Fruit fly (Drosophila melanogaster): ENCODE results near the gene CG2201.

The CG2201 gene

DNA sequence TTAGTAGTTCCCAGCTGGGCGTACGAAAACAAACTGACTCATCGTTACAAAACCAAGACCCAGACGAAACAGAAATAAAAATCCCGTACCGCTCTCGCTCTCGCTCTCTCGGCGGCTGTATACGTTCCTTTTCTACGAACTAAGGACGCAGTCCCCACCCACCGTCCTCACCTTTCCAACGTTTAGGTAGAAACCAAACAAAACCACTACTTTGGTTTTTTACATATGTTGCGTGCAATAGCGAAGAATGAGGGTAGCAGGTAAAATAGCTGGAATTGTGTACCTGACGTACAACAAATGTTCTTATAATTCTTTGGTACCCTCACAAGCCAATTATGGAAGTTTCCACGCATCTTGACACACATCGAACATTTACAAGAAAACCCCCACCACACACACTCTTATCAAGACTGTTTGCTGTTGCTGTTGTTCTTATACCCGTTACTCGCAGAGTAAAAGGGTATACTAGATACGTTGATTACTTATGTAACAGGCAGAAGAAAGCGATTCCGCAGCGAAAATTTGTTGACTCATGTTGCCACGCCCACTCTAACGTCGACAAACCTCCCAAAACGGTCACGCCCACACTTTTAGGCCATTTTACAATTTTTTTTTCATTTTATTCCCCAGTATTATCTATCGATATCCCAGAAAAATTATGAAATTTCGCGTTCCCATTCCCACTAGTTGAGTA lies 5.0 kb downstream of the CG2201 start (continued):
- TF ChIP-seq CG16815 (GFP tag; optimal IDR thresholded peaks at IDR 0.05) (peak; percentile 18), CG15479 (GFP tag; optimal IDR thresholded peaks at IDR 0.05) (peak; percentile 99), gcm2 (GFP tag; optimal IDR thresholded peaks at IDR 0.05) (no peak), sna (GFP tag; IDR thresholded peaks at IDR 0.05; ENCODE audit: partially characterized antibody) (no peak), pzg (GFP tag; optimal IDR thresholded peaks at IDR 0.05) (no peak), CG34224 (GFP tag; IDR thresholded peaks at IDR 0.05; ENCODE audit: partially characterized antibody) (no peak), CG3163 (GFP tag; optimal IDR thresholded peaks at IDR 0.05) (peak; percentile 18), B-H1 (GFP tag; IDR thresholded peaks at IDR 0.05) (no peak), row (GFP tag; IDR thresholded peaks at IDR 0.05) (peak; percentile 82), pan (optimal IDR thresholded peaks at IDR 0.05) (peak in 1 of 2 experiments; percentile 66), pan (GFP tag; optimal IDR thresholded peaks at IDR 0.05 in 1 of 2, IDR thresholded peaks at IDR 0.05 in 1 of 2) (peak in 1 of 2 experiments; percentile 36), Atf6 (GFP tag; IDR thresholded peaks at IDR 0.05) (peak; percentile 55), CG4730 (GFP tag; IDR thresholded peaks at IDR 0.05) (no peak), CG12071 (GFP tag; optimal IDR thresholded peaks at IDR 0.05) (no peak), CG13775 (GFP tag; optimal IDR thresholded peaks at IDR 0.05) (peak; percentile 49), CG11398 (GFP tag; optimal IDR thresholded peaks at IDR 0.05) (no peak), rib (GFP tag; IDR thresholded peaks at IDR 0.05) (peak; percentile 57; the same call in 1 of the 2 replicates), pb (GFP tag; optimal IDR thresholded peaks at IDR 0.05) (no peak), CG4404 (GFP tag; IDR thresholded peaks at IDR 0.05) (no peak), ro (GFP tag; IDR thresholded peaks at IDR 0.05) (no peak), chinmo (GFP tag; IDR thresholded peaks at IDR 0.05; ENCODE audit: partially characterized antibody) (0 out of 4 replicates have a peak, but pooled peaks have one; percentile 53), CrebB (tag; optimal IDR thresholded peaks at IDR 0.05) (peak; percentile 42), nerfin-1 (tag; optimal IDR thresholded peaks at IDR 0.05) (no peak), Doc2 (GFP tag; IDR thresholded peaks at IDR 0.05) (no peak), gt (GFP tag; IDR thresholded peaks at IDR 0.05) (no peak), CG3065 (GFP tag; optimal IDR thresholded peaks at IDR 0.05) (peak; percentile 74), Hand (GFP tag; optimal IDR thresholded peaks at IDR 0.05) (no peak), Nf-YB (GFP tag; optimal IDR thresholded peaks at IDR 0.05) (no peak), CG12104 (GFP tag; optimal IDR thresholded peaks at IDR 0.05) (no peak), CG2712 (tag; optimal IDR thresholded peaks at IDR 0.05) (peak; percentile 64), twi (tag; optimal IDR thresholded peaks at IDR 0.05) (peak; percentile 87), caup (GFP tag; optimal IDR thresholded peaks at IDR 0.05; ENCODE audit: severe bottlenecking) (no peak), schlank (tag; optimal IDR thresholded peaks at IDR 0.05) (no peak), ranshi (GFP tag; IDR thresholded peaks at IDR 0.05) (no peak), ssp (GFP tag; IDR thresholded peaks at IDR 0.05) (no peak), prd (optimal IDR thresholded peaks at IDR 0.05) (no peak), prd (GFP tag; IDR thresholded peaks at IDR 0.05) (peak; percentile 56; the same call in 1 of the 3 replicates), CG10462 (GFP tag; optimal IDR thresholded peaks at IDR 0.05) (no peak), eve (GFP tag; optimal IDR thresholded peaks at IDR 0.05) (peak in 1 of 2 experiments; percentile 48), gem (tag; optimal IDR thresholded peaks at IDR 0.05) (peak; percentile 63), Oaz (GFP tag; IDR thresholded peaks at IDR 0.05) (no peak), mam (GFP tag; optimal IDR thresholded peaks at IDR 0.05) (peak; percentile 36), Poxn (GFP tag; IDR thresholded peaks at IDR 0.05) (no peak), NC2β (GFP tag; optimal IDR thresholded peaks at IDR 0.05) (peak; percentile 8), ewg (GFP tag; optimal IDR thresholded peaks at IDR 0.05) (no peak), CG11560 (tag; IDR thresholded peaks at IDR 0.05) (no peak), gcm (GFP tag; optimal IDR thresholded peaks at IDR 0.05) (no peak), peb (GFP tag; IDR thresholded peaks at IDR 0.05) (no peak), sim (GFP tag; IDR thresholded peaks at IDR 0.05) (no peak)

All from whole organism, embryonic.